Worm (Caenorhabditis elegans) whole organism, young adult: Measurements from ENCODE around the gene Y105C5B.15.

Experiments
- D2030.7 ChIP-seq: fragments of 200-800 bp; sonication (Bioruptor generic); IDR thresholded peaks from 2 replicates; pipeline ENCODE4 v1.3.6; 2022; ENCODE audit warnings: missing genetic modification reagents, missing genetic modification characterization, missing compliant biosample characterization
- aptf-3 ChIP-seq: fragments of 200-800 bp; sonication (Bioruptor generic); IDR thresholded peaks from 2 replicates; pipeline ENCODE4 v1.3.6; 2022; ENCODE audit warnings: missing genetic modification characterization, missing compliant biosample characterization
- chd-7 ChIP-seq: sonication (generic microtip); optimal IDR thresholded peaks from 2 replicates; lab custom pipeline; 2016; ENCODE audit warnings: mild to moderate bottlenecking, missing genetic modification characterization, moderate library complexity, missing compliant biosample characterization
- ets-4 ChIP-seq: fragments of 200-800 bp; sonication (Bioruptor generic); optimal IDR thresholded peaks from 2 replicates; lab custom pipeline; 2018; ENCODE audit warnings: mild to moderate bottlenecking, missing genetic modification characterization, missing compliant biosample characterization
- nhr-120 ChIP-seq: fragments of 200-800 bp; sonication (Bioruptor generic); IDR thresholded peaks from 2 replicates; pipeline ENCODE4 v1.3.6; 2022; ENCODE audit warnings: missing genetic modification characterization, missing compliant biosample characterization

DNA sequence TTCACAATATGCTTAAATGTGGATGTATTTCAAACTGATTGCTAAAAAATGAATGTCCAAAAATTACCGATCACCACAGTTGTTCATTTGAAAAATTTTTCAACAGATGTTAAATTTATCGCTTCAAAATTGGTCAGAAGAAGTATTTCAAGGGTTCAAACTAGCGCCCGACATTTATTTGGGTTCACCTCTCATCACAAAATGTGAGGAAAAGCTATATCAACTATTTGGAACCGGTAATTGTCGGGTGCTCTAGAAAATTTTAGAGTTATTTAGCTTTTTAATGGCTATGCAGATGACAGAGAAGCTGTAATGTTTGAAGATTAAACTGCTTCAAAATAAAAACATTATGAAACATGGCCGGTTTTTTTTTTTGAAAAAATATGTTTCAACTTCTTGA lies 9.3 kb downstream of the Y105C5B.15 start:
- no peak for TF ChIP-seq aptf-3
- no peak for TF ChIP-seq D2030.7 (GFP tag; lab: Robert Waterston, UW)
- no peak for TF ChIP-seq ets-4 (GFP tag; lab: Kevin White, UChicago)
- TF ChIP-seq chd-7, result no peak
- TF ChIP-seq nhr-120 (GFP tag; lab: Robert Waterston, UW), result no peak
